Fruit fly (Drosophila melanogaster): ENCODE data around the gene ATPsynE.

- TF ChIP-seq bbx (GFP tag; IDR thresholded peaks at IDR 0.05; ENCODE audit: partially characterized antibody) (no peak), Atf6 (GFP tag; IDR thresholded peaks at IDR 0.05) (no peak), cas (GFP tag; IDR thresholded peaks at IDR 0.05) (no peak), sc (optimal IDR thresholded peaks at IDR 0.05) (no peak), sc (GFP tag; optimal IDR thresholded peaks at IDR 0.05) (no peak), Lhr (GFP tag; optimal IDR thresholded peaks at IDR 0.05) (no peak), ci (GFP tag; IDR thresholded peaks at IDR 0.05) (no peak), CG42726 (GFP tag; IDR thresholded peaks at IDR 0.05; ENCODE audit: partially characterized antibody) (no peak), CG6765 (GFP tag; optimal IDR thresholded peaks at IDR 0.05) (no peak), Usf (GFP tag; optimal IDR thresholded peaks at IDR 0.05) (no peak), h (optimal IDR thresholded peaks at IDR 0.05) (no peak), CG17568 (GFP tag; optimal IDR thresholded peaks at IDR 0.05) (no peak)
Observed at dm6 chr3R:14354599-14354998, 27.9 kb downstream of the ATPsynE start.
